Fruit fly (Drosophila melanogaster) whole organism, wandering third instar larva: ENCODE results near the gene CG13694.

Experiments
- Abd-B ChIP-seq: fragments of >200 bp; optimal IDR thresholded peaks from 2 replicates; lab custom pipeline; 2017; ENCODE audit warnings: missing biosample characterization, missing genetic modification characterization
- CG32264 ChIP-seq: fragments of 200-800 bp; sonication (Bioruptor generic); optimal IDR thresholded peaks from 2 replicates; lab custom pipeline; 2016; ENCODE audit warnings: missing biosample characterization, missing genetic modification characterization
- CG9705 ChIP-seq: fragments of 200-800 bp; sonication (Bioruptor generic); optimal IDR thresholded peaks from 2 replicates; lab custom pipeline; 2018; ENCODE audit warnings: missing biosample characterization, mild to moderate bottlenecking, missing genetic modification characterization
- CrebA ChIP-seq: fragments of 200-800 bp; sonication (Bioruptor generic); optimal IDR thresholded peaks from 2 replicates; lab custom pipeline; 2016; ENCODE audit warnings: missing biosample characterization, mild to moderate bottlenecking, missing genetic modification characterization, borderline replicate concordance
- Dfd ChIP-seq: fragments of >200 bp; optimal IDR thresholded peaks from 2 replicates; lab custom pipeline; 2017; ENCODE audit warnings: missing biosample characterization, missing genetic modification characterization
- Dif ChIP-seq: fragments of 200-275, 200-300 bp; sonication (Bioruptor generic); optimal IDR thresholded peaks from 2 replicates; lab custom pipeline; 2018; ENCODE audit warnings: missing biosample characterization, missing genetic modification characterization; ENCODE audit not compliant: partially characterized antibody
- GATAd ChIP-seq: sonication (Bioruptor generic); optimal IDR thresholded peaks from 2 replicates; lab custom pipeline; 2016; ENCODE audit warnings: missing biosample characterization, missing genetic modification characterization
- HLH106 ChIP-seq: fragments of 200-800 bp; optimal IDR thresholded peaks from 3 replicates; lab custom pipeline; 2019; ENCODE audit warnings: missing biosample characterization, mild to moderate bottlenecking, missing genetic modification characterization, moderate library complexity
- Hnf4 ChIP-seq: fragments of 200-800 bp; sonication (Bioruptor generic); optimal IDR thresholded peaks from 2 replicates; lab custom pipeline; 2016; ENCODE audit warnings: missing biosample characterization, mild to moderate bottlenecking, missing genetic modification characterization
- Hr78 ChIP-seq: fragments of >200 bp; optimal IDR thresholded peaks from 2 replicates; lab custom pipeline; 2017; ENCODE audit warnings: missing biosample characterization, missing genetic modification characterization
- Hr83 ChIP-seq: fragments of 200-300 bp; sonication (Bioruptor generic); optimal IDR thresholded peaks from 2 replicates; lab custom pipeline; 2016; ENCODE audit warnings: missing biosample characterization, mild to moderate bottlenecking, missing genetic modification characterization, moderate library complexity; ENCODE audit not compliant: poor library complexity, severe bottlenecking
- Jra ChIP-seq: sonication (Bioruptor generic); optimal IDR thresholded peaks from 2 replicates; lab custom pipeline; 2016; ENCODE audit warnings: missing biosample characterization, missing genetic modification characterization
- Mio ChIP-seq: sonication (Bioruptor generic); optimal IDR thresholded peaks from 2 replicates; lab custom pipeline; 2016; ENCODE audit warnings: missing biosample characterization, missing genetic modification characterization
- Myc ChIP-seq: fragments of >200 bp; optimal IDR thresholded peaks from 2 replicates; lab custom pipeline; 2017
- N ChIP-seq: fragments of >200 bp; optimal IDR thresholded peaks from 2 replicates; lab custom pipeline; 2018; ENCODE audit warnings: missing biosample characterization, missing external identifiers, missing genetic modification characterization
- OdsH ChIP-seq: fragments of 200-800 bp; sonication (Bioruptor generic); optimal IDR thresholded peaks from 2 replicates; lab custom pipeline; 2016; ENCODE audit warnings: missing biosample characterization, mild to moderate bottlenecking, missing genetic modification characterization
- Rel ChIP-seq, 2 experiments: fragments of 200-800 bp; sonication (Bioruptor generic) in 1 of 2; optimal IDR thresholded peaks; 2 replicates in 1 of 2; 3 replicates in 1 of 2; lab custom pipeline; 2016 to 2019; ENCODE audit warnings: mild to moderate bottlenecking in 2 of 2, missing biosample characterization in 2 of 2, missing genetic modification characterization in 2 of 2, moderate library complexity in 1 of 2
- Sp1 ChIP-seq: fragments of 200-800 bp; sonication (Bioruptor generic); optimal IDR thresholded peaks from 3 replicates; lab custom pipeline; 2019; ENCODE audit warnings: missing biosample characterization, mild to moderate bottlenecking, missing genetic modification characterization, moderate library complexity
- Vsx2 ChIP-seq: fragments of 200-300, 225-300 bp; sonication (Bioruptor generic); optimal IDR thresholded peaks from 2 replicates; lab custom pipeline; 2018; ENCODE audit warnings: missing biosample characterization, missing genetic modification characterization; ENCODE audit not compliant: partially characterized antibody
- br ChIP-seq: fragments of 200-800 bp; sonication (Bioruptor generic); optimal IDR thresholded peaks from 2 replicates; lab custom pipeline; 2016; ENCODE audit warnings: missing biosample characterization, missing genetic modification characterization
- brk ChIP-seq: fragments of 200-800 bp; sonication (Bioruptor generic); optimal IDR thresholded peaks from 2 replicates; lab custom pipeline; 2016; ENCODE audit warnings: missing biosample characterization, mild to moderate bottlenecking, missing genetic modification characterization
- dl ChIP-seq, 2 experiments: fragments of 175-275, 200-275 bp in 1 of 2; fragments of 200-275 bp in 1 of 2; sonication (Bioruptor generic); optimal IDR thresholded peaks; lab custom pipeline; 2018; ENCODE audit warnings: mild to moderate bottlenecking in 2 of 2, missing biosample characterization in 2 of 2, missing genetic modification characterization in 2 of 2, moderate library complexity in 2 of 2; ENCODE audit not compliant: partially characterized antibody in 2 of 2, insufficient read depth in 1 of 2
- dmrt93B ChIP-seq: fragments of 200-800 bp; sonication (Bioruptor generic); optimal IDR thresholded peaks from 2 replicates; lab custom pipeline; 2018; ENCODE audit warnings: missing biosample characterization, mild to moderate bottlenecking, missing genetic modification characterization
- dsf ChIP-seq: sonication (Bioruptor generic); optimal IDR thresholded peaks from 2 replicates; lab custom pipeline; 2016; ENCODE audit warnings: missing biosample characterization, missing genetic modification characterization, borderline replicate concordance
- ey ChIP-seq: fragments of 200-800 bp; sonication (Bioruptor generic); optimal IDR thresholded peaks from 2 replicates; lab custom pipeline; 2016; ENCODE audit warnings: missing biosample characterization, missing genetic modification characterization
- foxo ChIP-seq, 2 experiments: fragments of 200-800 bp; sonication (Bioruptor generic); optimal IDR thresholded peaks; 2 replicates in 1 of 2; 3 replicates in 1 of 2; lab custom pipeline; 2016 to 2017; ENCODE audit warnings: missing biosample characterization in 2 of 2, missing genetic modification characterization in 2 of 2
- fru ChIP-seq: fragments of 200-800 bp; sonication (Bioruptor generic); optimal IDR thresholded peaks from 3 replicates; lab custom pipeline; 2016; ENCODE audit warnings: missing biosample characterization, mild to moderate bottlenecking, missing genetic modification characterization
- h ChIP-seq: fragments of 200-800 bp; sonication (Bioruptor generic); optimal IDR thresholded peaks from 3 replicates; lab custom pipeline; 2016; ENCODE audit warnings: missing biosample characterization, mild to moderate bottlenecking, missing genetic modification characterization
- jim ChIP-seq: fragments of 175-275, 200-325 bp; sonication (Bioruptor generic); optimal IDR thresholded peaks from 2 replicates; lab custom pipeline; 2016; ENCODE audit warnings: missing biosample characterization, mild to moderate bottlenecking, missing genetic modification characterization
- lola ChIP-seq: fragments of >200 bp; optimal IDR thresholded peaks from 2 replicates; lab custom pipeline; 2017; ENCODE audit warnings: missing biosample characterization, missing genetic modification characterization
- pan ChIP-seq: fragments of >200 bp; optimal IDR thresholded peaks from 2 replicates; lab custom pipeline; 2017
- psq ChIP-seq: fragments of 200-800 bp; sonication (Bioruptor generic); optimal IDR thresholded peaks from 3 replicates; lab custom pipeline; 2017; ENCODE audit warnings: missing biosample characterization, mild to moderate bottlenecking, missing genetic modification characterization, moderate library complexity
- rgr ChIP-seq: fragments of 200-800 bp; sonication (Bioruptor generic); optimal IDR thresholded peaks from 3 replicates; lab custom pipeline; 2016; ENCODE audit warnings: missing biosample characterization, mild to moderate bottlenecking, missing genetic modification characterization
- sage ChIP-seq: fragments of 200-800 bp; sonication (Bioruptor generic); optimal IDR thresholded peaks from 2 replicates; lab custom pipeline; 2016; ENCODE audit warnings: missing biosample characterization, mild to moderate bottlenecking, missing genetic modification characterization
- sv ChIP-seq: fragments of 200-800 bp; sonication (Bioruptor generic); optimal IDR thresholded peaks from 3 replicates; lab custom pipeline; 2016; ENCODE audit warnings: missing biosample characterization, missing genetic modification characterization
- tai ChIP-seq: sonication (Bioruptor generic); optimal IDR thresholded peaks from 2 replicates; lab custom pipeline; 2016; ENCODE audit warnings: missing biosample characterization, missing genetic modification characterization
- usp ChIP-seq: fragments of >200 bp; optimal IDR thresholded peaks from 2 replicates; lab custom pipeline; 2017; ENCODE audit warnings: missing biosample characterization, missing genetic modification characterization
- woc ChIP-seq: sonication (Bioruptor generic); optimal IDR thresholded peaks from 2 replicates; lab custom pipeline; 2016; ENCODE audit warnings: missing biosample characterization, mild to moderate bottlenecking, missing genetic modification characterization

Gene CG13694

DNA sequence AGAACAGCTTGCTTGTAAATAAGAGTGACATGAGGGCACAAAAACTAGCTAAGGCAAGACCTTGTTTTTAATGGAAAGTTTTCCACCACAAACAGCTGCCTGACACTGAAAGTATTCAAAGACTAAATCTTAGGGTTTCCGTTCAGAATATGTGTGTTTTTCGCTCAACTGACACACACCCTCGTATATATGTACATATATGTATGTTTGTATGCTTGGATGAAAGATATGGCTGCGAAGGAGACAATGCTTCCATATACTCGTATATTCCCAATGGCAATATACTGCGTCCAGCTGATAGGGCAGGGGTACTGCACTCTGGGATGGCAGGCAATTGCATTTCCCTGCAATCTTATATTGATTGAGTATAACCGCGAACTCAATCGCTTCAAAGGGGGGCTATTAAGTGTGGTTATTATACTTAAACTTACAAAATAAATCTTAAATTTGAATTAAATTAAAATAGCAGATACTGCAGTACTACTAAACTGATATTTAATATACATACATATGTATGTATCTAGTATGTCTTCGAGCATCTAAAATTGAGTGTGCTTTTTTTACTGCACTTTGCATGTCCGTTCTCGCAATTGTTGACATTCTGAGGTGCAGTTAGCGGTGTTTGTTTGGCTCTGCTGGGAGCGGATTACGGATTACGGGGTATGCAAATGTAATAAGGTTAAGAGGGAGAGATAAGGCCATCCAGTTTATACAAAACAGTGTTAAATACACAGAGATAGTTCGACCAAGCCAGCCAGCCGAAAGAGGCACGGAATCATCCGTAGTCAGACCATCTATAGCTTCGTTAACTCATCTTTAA lies 18.5 kb upstream of the CG13694 start:
- TF ChIP-seq Rel (GFP tag; optimal IDR thresholded peaks at IDR 0.05; lab: Kevin White, UChicago) (no peak), Rel (tag; optimal IDR thresholded peaks at IDR 0.05; lab: Kevin White, UChicago) (peak; percentile 22), ey (GFP tag; lab: Kevin White, UChicago) (no peak), CG9705 (GFP tag; lab: Kevin White, UChicago) (no peak), brk (GFP tag; lab: Kevin White, UChicago) (no peak)

DNA sequence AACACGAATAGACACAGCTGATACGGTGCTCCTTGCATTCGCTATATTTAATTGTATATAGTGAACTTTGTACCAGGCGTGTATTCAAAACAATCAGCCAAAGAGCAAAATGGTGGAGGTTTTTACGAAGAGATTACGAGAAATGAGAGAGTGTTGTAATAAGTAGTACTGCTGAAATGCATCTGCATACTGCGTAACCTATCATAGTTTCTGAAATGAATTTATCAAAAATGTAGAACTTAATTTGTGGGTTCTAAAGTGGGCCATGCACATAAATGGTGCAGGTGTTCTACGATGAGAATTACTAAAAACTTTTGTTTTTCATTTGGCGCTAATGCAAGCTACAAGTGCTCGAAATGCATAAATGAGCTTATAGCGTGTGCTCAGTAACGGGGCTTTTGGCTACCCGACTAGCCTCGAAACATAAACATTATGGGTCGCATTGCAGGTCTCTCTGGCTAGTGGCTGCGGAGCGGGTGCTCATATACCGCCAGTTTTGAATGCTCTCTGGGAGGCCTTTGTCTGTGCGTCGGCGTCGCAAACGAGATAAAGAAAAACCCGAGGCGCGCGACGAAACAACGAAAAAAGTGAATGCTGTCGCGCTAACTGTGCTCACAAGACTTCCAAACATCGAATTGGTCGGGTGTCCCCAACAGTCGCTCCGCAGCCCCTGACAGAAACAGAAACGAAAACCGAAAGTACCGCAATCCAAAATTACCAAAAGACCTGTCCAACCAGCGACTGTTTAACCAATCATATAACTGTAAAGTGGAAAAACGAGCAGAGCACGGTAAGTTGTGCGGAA lies 15.4 kb upstream of the CG13694 start, which contains the start of gene Gs1:
Gene Gs1, plus strand, starts transcription at position 612 of the 805 bp plus-strand sequence.
- TF ChIP-seq Hr83 = peak; percentile 41
- TF ChIP-seq woc (GFP tag; lab: Kevin White, UChicago) = no peak
- TF ChIP-seq Dfd (GFP tag; lab: Kevin White, UChicago) = no peak
- peak; percentile 90 for TF ChIP-seq Dif
- no peak for TF ChIP-seq jim (GFP tag; lab: Kevin White, UChicago)
- TF ChIP-seq CG9705 (GFP tag; lab: Kevin White, UChicago) = no peak
- no peak for TF ChIP-seq brk (GFP tag; lab: Kevin White, UChicago)
- TF ChIP-seq fru (GFP tag; lab: Kevin White, UChicago) = no peak
- peak; percentile 43 for TF ChIP-seq br (GFP tag; lab: Kevin White, UChicago)
- peak in 1 of 2 experiments; percentile 15 for TF ChIP-seq foxo (GFP tag; optimal IDR thresholded peaks at IDR 0.05; lab: Kevin White, UChicago)
- peak; percentile 55 for TF ChIP-seq h (GFP tag; lab: Kevin White, UChicago)
- no peak for TF ChIP-seq HLH106 (tag; lab: Kevin White, UChicago)
- no peak for TF ChIP-seq lola (GFP tag; lab: Kevin White, UChicago)
- TF ChIP-seq rgr (GFP tag; lab: Kevin White, UChicago) = peak; percentile 45
- no peak for TF ChIP-seq Myc (lab: Kevin White, UChicago)
- no peak for TF ChIP-seq Mio (GFP tag; lab: Kevin White, UChicago)
- no peak for TF ChIP-seq Hr78 (GFP tag; lab: Kevin White, UChicago)
- peak; percentile 59 for TF ChIP-seq Sp1 (GFP tag; lab: Kevin White, UChicago)
- no peak for TF ChIP-seq GATAd (GFP tag; lab: Kevin White, UChicago)
- peak; percentile 42 for TF ChIP-seq Hnf4
- no peak for TF ChIP-seq psq (GFP tag; lab: Kevin White, UChicago)
- no peak for TF ChIP-seq Jra (GFP tag; lab: Kevin White, UChicago)
- TF ChIP-seq dl (GFP tag; optimal IDR thresholded peaks at IDR 0.05; lab: Kevin White, UChicago; ENCODE audit: insufficient read depth in 1 of 2, partially characterized antibody in 2 of 2) = peak; percentile 66 to 89
- no peak for TF ChIP-seq usp (GFP tag; lab: Kevin White, UChicago)
- TF ChIP-seq dmrt93B (GFP tag; lab: Kevin White, UChicago) = no peak
- TF ChIP-seq ey (GFP tag; lab: Kevin White, UChicago) = no peak
- TF ChIP-seq Abd-B (GFP tag; lab: Kevin White, UChicago) = no peak
- no peak for TF ChIP-seq CG32264 (GFP tag; lab: Kevin White, UChicago)
- no peak for TF ChIP-seq sv (GFP tag; lab: Kevin White, UChicago)
- TF ChIP-seq sage = no peak
- peak; percentile 14 for TF ChIP-seq OdsH
- TF ChIP-seq pan (lab: Kevin White, UChicago) = no peak
- TF ChIP-seq dsf (GFP tag; lab: Kevin White, UChicago) = no peak
- no peak for TF ChIP-seq Vsx2 (GFP tag; lab: Kevin White, UChicago)
- no peak for TF ChIP-seq tai
- TF ChIP-seq CrebA = no peak
- no peak for TF ChIP-seq N (GFP tag; lab: Kevin White, UChicago)
- TF ChIP-seq Rel (GFP tag; optimal IDR thresholded peaks at IDR 0.05; lab: Kevin White, UChicago) = no peak
- TF ChIP-seq Rel (tag; optimal IDR thresholded peaks at IDR 0.05; lab: Kevin White, UChicago) = peak; percentile 68
- TF ChIP-seq, all 38 proteins: peak for 11
